Worm (Caenorhabditis elegans) whole organism, midembryonic: ENCODE results near the gene psr-1.

Experiments
- T22C8.4 ChIP-seq: fragments of 200-800 bp; sonication (Bioruptor generic); IDR thresholded peaks from 2 replicates; pipeline ENCODE4 v1.3.6; 2022; ENCODE audit warnings: missing genetic modification characterization, missing compliant biosample characterization
- cog-1 ChIP-seq: sonication (generic microtip); optimal IDR thresholded peaks from 2 replicates; lab custom pipeline; 2016; ENCODE audit warnings: missing genetic modification characterization, missing compliant biosample characterization
- flt-1 ChIP-seq: fragments of 200-800 bp; sonication (Bioruptor generic); IDR thresholded peaks from 2 replicates; pipeline ENCODE4 v1.3.6; 2022; ENCODE audit warnings: missing genetic modification characterization, missing compliant biosample characterization
- klf-2 ChIP-seq: fragments of 200-800 bp; sonication (Bioruptor generic); conservative IDR thresholded peaks from 2 replicates; pipeline ENCODE4 v1.3.6; 2022; ENCODE audit warnings: missing genetic modification reagents, missing genetic modification characterization, missing compliant biosample characterization
- med-1 ChIP-seq: sonication (generic microtip); optimal IDR thresholded peaks from 2 replicates; lab custom pipeline; 2017; ENCODE audit warnings: missing genetic modification characterization, mild to moderate bottlenecking, missing compliant biosample characterization, antibody characterized with exemption, missing genetic modification reagents; ENCODE audit not compliant: insufficient read depth
- ref-1 ChIP-seq: fragments of 200-800 bp; sonication (Bioruptor generic); conservative IDR thresholded peaks from 2 replicates; pipeline ENCODE4 v1.3.6; 2022; ENCODE audit warnings: missing genetic modification reagents, missing genetic modification characterization, missing compliant biosample characterization
- tab-1 ChIP-seq: fragments of 200-800 bp; sonication (Bioruptor generic); IDR thresholded peaks from 2 replicates; pipeline ENCODE4 v1.3.6; 2022; ENCODE audit warnings: missing genetic modification characterization, missing compliant biosample characterization
- ztf-23 ChIP-seq: fragments of 200-800 bp; sonication (Bioruptor generic); IDR thresholded peaks from 2 replicates; pipeline ENCODE4 v1.3.6; 2022; ENCODE audit warnings: missing genetic modification reagents, missing genetic modification characterization, missing compliant biosample characterization
- ztf-29 ChIP-seq: fragments of 200-800 bp; sonication (Bioruptor generic); IDR thresholded peaks from 2 replicates; pipeline ENCODE4 v1.3.6; 2022; ENCODE audit warnings: missing genetic modification reagents, missing genetic modification characterization, missing compliant biosample characterization

psr-1 gene

DNA sequence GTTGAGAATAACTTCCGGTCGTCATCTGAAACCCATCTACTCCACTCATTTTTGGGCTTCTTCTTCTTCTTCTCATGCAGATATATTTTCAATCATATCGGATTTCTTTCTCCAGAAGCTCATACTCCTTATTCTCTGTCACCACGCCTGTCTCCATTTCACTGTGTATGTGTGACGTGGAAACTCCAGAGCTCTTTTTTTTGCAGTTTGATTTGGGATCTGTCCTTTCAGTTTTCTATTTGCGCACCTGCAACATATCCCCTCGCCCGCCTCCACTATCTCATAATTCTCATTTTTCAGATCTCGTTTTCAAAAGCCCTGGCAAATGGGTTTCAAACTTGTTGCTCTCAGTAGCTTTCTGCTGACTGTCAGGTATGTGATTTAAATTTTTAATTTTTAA, 25.7 kb downstream of the psr-1 start, which contains the start of gene kin-36:
TSS of gene kin-36 (plus strand) at position 301 of the 400 bp plus-strand sequence.
- TF ChIP-seq klf-2 (GFP tag; lab: Robert Waterston, UW): no peak
- no peak for TF ChIP-seq T22C8.4 (GFP tag; lab: Robert Waterston, UW)
- TF ChIP-seq med-1 (GFP tag; lab: Kevin White, UChicago): no peak
- no peak for TF ChIP-seq cog-1 (tag; lab: Kevin White, UChicago)

DNA sequence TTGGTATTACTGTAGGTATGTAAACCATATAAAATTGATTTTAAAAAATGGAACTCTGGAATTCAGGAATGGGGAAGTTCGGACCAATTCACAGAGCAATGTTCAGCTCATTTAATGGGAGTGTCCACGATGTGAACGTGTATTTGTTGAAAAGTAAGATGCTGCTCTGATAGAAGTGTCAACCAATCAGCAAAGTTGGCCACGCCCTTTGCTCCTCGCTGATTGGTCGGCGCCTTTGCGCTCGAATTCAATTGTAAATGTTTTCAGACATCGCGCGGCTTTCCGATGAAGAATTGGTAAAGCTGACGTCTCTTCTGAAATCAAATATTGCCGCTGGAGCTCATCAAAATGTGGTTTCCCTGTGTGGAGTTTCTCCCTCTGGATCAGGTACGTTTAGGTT, 30.1 kb downstream of the psr-1 start:
- no peak for TF ChIP-seq T22C8.4 (GFP tag; lab: Robert Waterston, UW)
- TF ChIP-seq cog-1 (tag; lab: Kevin White, UChicago): no peak
- no peak for TF ChIP-seq ztf-23
- no peak for TF ChIP-seq med-1 (GFP tag; lab: Kevin White, UChicago)
- no peak for TF ChIP-seq tab-1 (GFP tag; lab: Robert Waterston, UW)
- no peak for TF ChIP-seq ztf-29 (GFP tag; lab: Robert Waterston, UW)
- no peak for TF ChIP-seq flt-1 (GFP tag; lab: Robert Waterston, UW)
- no peak for TF ChIP-seq klf-2 (GFP tag; lab: Robert Waterston, UW)
- no peak for TF ChIP-seq ref-1

DNA sequence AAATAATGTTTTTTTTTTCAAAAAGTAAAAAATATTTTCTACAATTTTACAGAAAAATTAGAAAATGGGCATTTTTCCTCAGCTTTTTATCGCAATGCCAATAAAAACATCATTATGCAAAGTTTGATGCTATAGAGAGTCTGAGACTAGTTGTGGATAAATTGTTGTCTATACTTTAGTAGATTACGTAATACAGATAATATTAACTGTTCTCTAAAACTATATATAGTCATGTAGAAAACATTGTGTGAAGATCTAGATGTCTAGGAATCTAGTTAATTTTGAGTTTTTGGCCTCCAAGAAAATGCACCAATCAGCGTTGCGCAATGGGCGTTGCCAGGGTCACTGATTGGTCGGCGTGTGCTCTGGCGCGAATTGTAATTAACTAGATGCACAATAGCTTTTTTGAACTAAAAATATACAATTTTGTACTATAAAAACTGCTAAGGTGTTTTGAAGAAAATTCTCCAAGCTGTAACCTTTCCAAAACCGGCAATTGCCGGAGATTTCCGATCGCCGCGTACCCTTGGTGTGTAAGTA, 33.3 kb downstream of the psr-1 start:
- TF ChIP-seq klf-2 (GFP tag; lab: Robert Waterston, UW): no peak
- TF ChIP-seq tab-1 (GFP tag; lab: Robert Waterston, UW): no peak
- TF ChIP-seq flt-1 (GFP tag; lab: Robert Waterston, UW): no peak
- no peak for TF ChIP-seq ztf-23
- no peak for TF ChIP-seq T22C8.4 (GFP tag; lab: Robert Waterston, UW)
- no peak for TF ChIP-seq ref-1

DNA sequence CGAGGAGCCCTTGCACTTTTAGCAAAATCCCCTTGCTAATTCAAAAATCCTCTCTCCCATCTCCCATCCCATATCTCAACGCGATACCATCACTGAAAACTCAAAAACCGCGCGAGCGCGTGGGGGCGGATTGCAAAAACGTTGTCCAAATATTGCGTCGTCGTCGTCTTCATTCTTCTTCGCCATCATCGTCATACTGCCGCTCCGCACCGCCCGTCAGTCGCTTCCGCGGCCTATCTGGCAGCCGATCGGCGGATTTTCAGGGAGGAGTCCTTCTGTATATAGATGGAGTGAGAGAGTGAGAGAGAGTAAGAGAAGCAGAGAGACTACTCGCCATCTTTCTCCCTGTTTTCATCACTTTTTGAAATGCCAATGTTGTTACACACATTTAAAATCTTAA, 33.8 kb downstream of the psr-1 start:
- TF ChIP-seq cog-1 (tag; lab: Kevin White, UChicago) (no peak), tab-1 (GFP tag; lab: Robert Waterston, UW) (no peak), ztf-29 (GFP tag; lab: Robert Waterston, UW) (no peak), ztf-23 (no peak), med-1 (GFP tag; lab: Kevin White, UChicago) (no peak), ref-1 (no peak), klf-2 (GFP tag; lab: Robert Waterston, UW) (no peak), flt-1 (GFP tag; lab: Robert Waterston, UW) (no peak), T22C8.4 (GFP tag; lab: Robert Waterston, UW) (no peak)

DNA sequence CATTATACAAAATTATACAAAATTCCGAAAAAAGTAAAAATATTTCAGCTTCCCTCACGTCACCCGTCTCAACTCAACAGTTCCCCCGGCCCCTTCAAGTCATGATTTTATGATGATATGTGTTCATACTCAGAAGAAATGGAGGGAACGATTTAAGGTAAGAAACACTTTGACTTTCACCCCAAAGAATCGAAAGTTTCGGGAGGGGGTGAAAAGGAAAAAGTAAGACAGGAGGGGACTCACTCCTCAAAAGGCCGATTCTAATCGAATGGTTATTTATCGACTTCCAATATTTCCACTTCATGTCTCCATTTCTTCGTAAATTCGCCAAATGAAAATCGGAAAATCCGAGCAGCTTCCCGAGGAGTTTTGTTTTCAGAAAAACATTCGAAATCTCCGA, 35.2 kb downstream of the psr-1 start, which contains the start of gene bus-4:
TSS of gene bus-4 (plus strand) at position 49 of the 400 bp plus-strand sequence.
- TF ChIP-seq ref-1 (no peak), klf-2 (GFP tag; lab: Robert Waterston, UW) (no peak), T22C8.4 (GFP tag; lab: Robert Waterston, UW) (no peak), med-1 (GFP tag; lab: Kevin White, UChicago) (no peak), cog-1 (tag; lab: Kevin White, UChicago) (no peak), tab-1 (GFP tag; lab: Robert Waterston, UW) (no peak), ztf-29 (GFP tag; lab: Robert Waterston, UW) (no peak), ztf-23 (no peak), flt-1 (GFP tag; lab: Robert Waterston, UW) (no peak)

DNA sequence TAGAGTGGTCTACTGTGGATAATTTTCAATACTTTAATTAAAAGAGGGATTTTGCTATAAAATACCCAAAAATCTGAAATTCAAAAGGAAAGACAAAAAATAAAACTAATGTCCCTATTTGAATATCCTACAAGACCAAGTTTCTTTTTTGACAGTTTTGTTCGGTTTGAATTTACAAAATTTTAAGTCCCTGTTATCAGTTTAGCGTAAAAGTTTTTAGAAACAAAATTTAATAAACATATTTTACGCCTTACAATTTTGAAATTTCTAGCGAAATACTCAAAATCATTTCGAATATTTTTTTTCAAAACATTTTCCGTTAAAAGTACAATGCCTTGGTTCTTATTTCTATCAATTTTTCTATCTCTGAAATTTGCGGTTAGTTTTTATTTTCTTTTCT, 39.4 kb downstream of the psr-1 start, which contains the start of gene spe-51:
TSS of gene spe-51 (plus strand) at position 301 of the 400 bp plus-strand sequence.
- TF ChIP-seq tab-1 (GFP tag; lab: Robert Waterston, UW): no peak
- TF ChIP-seq ref-1: no peak
- TF ChIP-seq T22C8.4 (GFP tag; lab: Robert Waterston, UW): no peak
- TF ChIP-seq flt-1 (GFP tag; lab: Robert Waterston, UW): no peak
- TF ChIP-seq ztf-29 (GFP tag; lab: Robert Waterston, UW): no peak
- TF ChIP-seq cog-1 (tag; lab: Kevin White, UChicago): no peak
- no peak for TF ChIP-seq ztf-23
- TF ChIP-seq klf-2 (GFP tag; lab: Robert Waterston, UW): no peak
- no peak for TF ChIP-seq med-1 (GFP tag; lab: Kevin White, UChicago)

DNA sequence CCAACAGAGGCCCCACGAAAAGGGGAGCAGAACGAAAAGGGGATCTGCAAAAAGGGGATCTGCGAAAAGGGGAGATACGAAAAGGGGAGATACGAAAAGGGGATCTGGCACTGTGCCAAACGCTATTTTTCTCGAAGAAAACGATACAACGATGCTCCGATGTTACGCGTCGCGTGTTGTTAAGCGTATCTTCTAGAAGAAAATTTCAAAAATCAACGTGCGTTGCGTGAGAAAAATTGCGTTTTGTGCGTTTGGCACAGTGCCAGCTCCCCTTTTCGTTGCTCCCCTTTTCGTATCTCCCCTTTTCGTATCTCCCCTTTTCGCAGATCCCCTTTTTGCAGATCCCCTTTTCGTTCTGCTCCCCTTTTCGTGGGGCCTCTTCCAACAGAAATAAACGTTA, 49.0 kb downstream of the psr-1 start:
- 0 out of 2 replicates have a peak, but pooled peaks have one; percentile 32 for TF ChIP-seq klf-2 (GFP tag; lab: Robert Waterston, UW)

DNA sequence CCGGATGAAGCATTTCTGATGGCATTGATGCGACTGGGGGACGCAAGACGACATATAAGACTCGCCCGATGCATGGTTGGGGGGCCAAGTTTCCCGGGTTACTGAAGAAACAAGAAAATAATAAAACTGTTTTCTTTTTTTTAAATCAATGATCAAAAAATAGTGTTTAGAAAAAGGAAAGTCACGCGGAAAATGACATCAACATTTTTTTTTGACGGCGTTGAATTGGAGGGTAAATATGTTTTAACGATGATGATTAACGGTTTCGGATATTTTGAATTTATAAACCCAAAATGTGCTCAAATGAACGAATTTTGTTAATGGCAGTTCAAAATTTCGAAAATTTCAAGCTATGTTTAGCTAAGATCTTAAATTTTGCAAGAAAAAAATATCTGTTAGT, 50.8 kb downstream of the psr-1 start, which contains the start of gene ogdh-1:
TSS of gene ogdh-1 (minus strand) at position 101 of the 400 bp plus-strand sequence.
- no peak for TF ChIP-seq klf-2 (GFP tag; lab: Robert Waterston, UW)
- no peak for TF ChIP-seq cog-1 (tag; lab: Kevin White, UChicago)
- no peak for TF ChIP-seq ztf-23
- no peak for TF ChIP-seq ref-1
- no peak for TF ChIP-seq med-1 (GFP tag; lab: Kevin White, UChicago)
- TF ChIP-seq T22C8.4 (GFP tag; lab: Robert Waterston, UW): no peak
- no peak for TF ChIP-seq flt-1 (GFP tag; lab: Robert Waterston, UW)

DNA sequence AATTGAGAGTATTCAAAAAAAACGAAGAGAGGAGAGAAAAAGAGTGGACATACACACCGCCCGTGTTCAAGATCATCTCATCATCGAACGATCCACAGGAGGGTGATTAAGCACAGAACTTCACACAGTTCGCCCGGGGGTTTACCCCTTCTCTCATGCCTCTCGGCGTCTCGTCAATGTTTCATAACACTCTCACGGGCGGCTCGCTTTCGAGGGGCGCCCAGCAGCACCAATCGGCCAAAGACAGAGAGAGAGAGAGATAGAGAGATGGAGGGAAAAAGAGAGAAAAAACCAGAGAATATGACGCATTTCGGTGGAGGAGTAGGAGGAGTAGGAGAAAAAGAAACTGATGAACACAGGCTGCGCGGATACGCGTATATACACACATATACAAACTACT, 52.1 kb downstream of the psr-1 start:
- TF ChIP-seq T22C8.4 (GFP tag; lab: Robert Waterston, UW) (no peak), tab-1 (GFP tag; lab: Robert Waterston, UW) (no peak), klf-2 (GFP tag; lab: Robert Waterston, UW) (no peak), ztf-23 (no peak), ztf-29 (GFP tag; lab: Robert Waterston, UW) (no peak), med-1 (GFP tag; lab: Kevin White, UChicago) (no peak), flt-1 (GFP tag; lab: Robert Waterston, UW) (no peak)
